Worm (Caenorhabditis elegans) whole organism, L3 larva: ENCODE data around the gene T08H10.3.

ENCODE experiments used
- ceh-9 ChIP-seq: sonication (generic microtip); optimal IDR thresholded peaks from 2 replicates; lab custom pipeline; 2018; ENCODE audit warnings: missing biosample characterization, missing genetic modification characterization
- nhr-25 ChIP-seq: sonication (generic microtip); optimal IDR thresholded peaks from 2 replicates; lab custom pipeline; 2017; ENCODE audit warnings: missing biosample characterization, missing genetic modification characterization
- nhr-43 ChIP-seq: sonication (generic microtip); optimal IDR thresholded peaks from 2 replicates; lab custom pipeline; 2016; ENCODE audit warnings: mild to moderate bottlenecking, missing genetic modification characterization, missing compliant biosample characterization; ENCODE audit not compliant: poor library complexity, severe bottlenecking
- pqm-1 ChIP-seq: fragments of 150-350 bp; optimal IDR thresholded peaks from 2 replicates; lab custom pipeline; 2017; ENCODE audit warnings: missing biosample characterization, missing genetic modification characterization, inconsistent platforms

ce11 chrV:4481823-4482222, 10.7 kb downstream of the T08H10.3 start:
- TF ChIP-seq nhr-43 (no peak), pqm-1 (tag; lab: Kevin White, UChicago) (no peak), nhr-25 (tag; lab: Kevin White, UChicago) (no peak), ceh-9 (no peak)
